Worm (Caenorhabditis elegans): ENCODE data around the gene srd-45.

DNA sequence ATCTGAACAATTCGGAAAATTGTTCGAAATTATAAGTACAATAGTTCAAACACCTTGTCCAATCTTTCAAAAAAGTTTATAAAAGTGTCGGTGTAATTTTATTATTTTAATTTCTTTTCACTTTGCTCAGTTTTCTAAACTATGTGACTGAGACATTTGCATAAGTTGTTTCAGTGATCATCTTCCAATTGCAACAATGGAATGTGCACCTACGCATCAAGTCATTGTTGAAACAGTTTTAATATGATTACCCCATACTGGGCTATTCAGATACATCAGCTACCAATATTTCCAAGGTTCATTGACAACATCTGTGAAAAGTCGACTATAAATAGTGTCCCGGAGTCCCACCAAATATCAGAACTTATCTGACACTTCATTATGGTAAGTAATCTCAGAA lies 28.4 kb downstream of the srd-45 start, which contains the start of gene nspc-13:
- TF ChIP-seq him-1 (tag; optimal IDR thresholded peaks at IDR 0.05): no peak
- TF ChIP-seq W03F9.2 (tag; optimal IDR thresholded peaks at IDR 0.05): no peak
- no peak for TF ChIP-seq dao-5 (tag; optimal IDR thresholded peaks at IDR 0.05)

Data from whole organism, L4/young adult.